Worm (Caenorhabditis elegans) whole organism, mixed stage, embryonic: ENCODE data around the gene nol-56.

Source experiments
- ceh-43 ChIP-seq: fragments of 200-800 bp; sonication (Bioruptor generic); optimal IDR thresholded peaks from 2 replicates; lab custom pipeline; 2018; ENCODE audit warnings: mild to moderate bottlenecking, missing genetic modification characterization, moderate library complexity, missing compliant biosample characterization
- ces-1 ChIP-seq: fragments of 150-350 bp; optimal IDR thresholded peaks from 2 replicates; lab custom pipeline; 2014; ENCODE audit warnings: missing biosample characterization, missing genetic modification reagents, missing genetic modification characterization
- flh-1 ChIP-seq: fragments of 200-800 bp; sonication (Bioruptor generic); optimal IDR thresholded peaks from 2 replicates; lab custom pipeline; 2018; ENCODE audit warnings: mild to moderate bottlenecking, missing genetic modification characterization, moderate library complexity, missing compliant biosample characterization
- hlh-1 ChIP-seq: fragments of 150-350 bp; optimal IDR thresholded peaks from 2 replicates; lab custom pipeline; 2014; ENCODE audit warnings: missing biosample characterization, missing genetic modification reagents, missing genetic modification characterization
- pha-4 ChIP-seq: fragments of 150-350 bp; optimal IDR thresholded peaks from 2 replicates; lab custom pipeline; 2018; ENCODE audit warnings: missing biosample characterization, missing genetic modification reagents, missing genetic modification characterization
- unc-39 ChIP-seq: fragments of 150-350 bp; optimal IDR thresholded peaks from 2 replicates; lab custom pipeline; 2014; ENCODE audit warnings: missing biosample characterization, missing genetic modification characterization

DNA sequence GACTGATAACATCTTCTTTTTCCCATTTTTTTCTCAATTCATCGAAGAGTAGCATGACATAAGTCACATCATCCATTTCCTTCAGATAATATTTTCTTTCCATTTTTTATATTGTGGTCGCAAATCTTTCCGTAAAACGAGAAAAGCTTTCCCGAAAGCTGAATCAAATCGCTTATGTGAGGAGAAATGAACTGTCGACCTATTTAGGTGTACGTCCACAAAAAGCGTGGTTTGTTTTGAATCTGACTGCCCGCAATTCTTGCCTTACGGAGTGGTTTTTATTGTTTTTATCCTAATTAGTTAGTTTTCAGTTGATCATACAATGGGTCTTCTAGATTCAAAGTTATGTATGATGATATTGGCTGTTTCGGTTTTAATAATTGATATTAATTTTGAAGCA is 5.5 kb upstream of the nol-56 start, which contains the start of gene ttll-15:
- no peak for TF ChIP-seq ceh-43 (GFP tag; lab: Kevin White, UChicago)
- TF ChIP-seq flh-1 (GFP tag; lab: Kevin White, UChicago): no peak
- no peak for TF ChIP-seq ces-1 (GFP tag; lab: Kevin White, UChicago)
- no peak for TF ChIP-seq unc-39
- no peak for TF ChIP-seq pha-4 (tag; lab: Kevin White, UChicago)
- TF ChIP-seq hlh-1 (tag; lab: Kevin White, UChicago): no peak
